Fruit fly (Drosophila melanogaster) whole organism, prepupa: ENCODE data around the gene Pldn.

Source experiments
- Blimp-1 ChIP-seq: fragments of 200-800 bp; sonication (Bioruptor generic); optimal IDR thresholded peaks from 3 replicates; lab custom pipeline; 2017; ENCODE audit warnings: missing biosample characterization, missing genetic modification characterization, mild to moderate bottlenecking, moderate library complexity, missing genetic modification reagents
- CG10631 ChIP-seq: fragments of 200-800 bp; sonication (Bioruptor generic); optimal IDR thresholded peaks from 2 replicates; lab custom pipeline; 2016; ENCODE audit warnings: missing biosample characterization, missing genetic modification characterization
- CG11294 ChIP-seq: fragments of 200-800 bp; sonication (Bioruptor generic); IDR thresholded peaks from 2 replicates; pipeline ENCODE4 v1.3.6; 2022; ENCODE audit warnings: missing biosample characterization, missing genetic modification characterization
- CG11762 ChIP-seq: fragments of 200-800 bp; sonication (Bioruptor generic); optimal IDR thresholded peaks from 3 replicates; lab custom pipeline; 2016; ENCODE audit warnings: missing biosample characterization, missing genetic modification characterization; ENCODE audit not compliant: insufficient read depth
- CG11902 ChIP-seq: fragments of 200-800 bp; sonication (Bioruptor generic); optimal IDR thresholded peaks from 3 replicates; lab custom pipeline; 2016; ENCODE audit warnings: missing biosample characterization, missing genetic modification characterization
- CG15336 ChIP-seq: fragments of 200-800 bp; sonication (Bioruptor generic); IDR thresholded peaks from 2 replicates; pipeline ENCODE4 v1.3.6; 2022; ENCODE audit warnings: missing biosample characterization, missing genetic modification characterization
- CG1621 ChIP-seq: fragments of 200-800 bp; sonication (Bioruptor generic); optimal IDR thresholded peaks from 3 replicates; lab custom pipeline; 2018; ENCODE audit warnings: missing biosample characterization, mild to moderate bottlenecking, missing genetic modification characterization
- CG16779 ChIP-seq: fragments of 200-800 bp; sonication (Bioruptor generic); optimal IDR thresholded peaks from 3 replicates; lab custom pipeline; 2017; ENCODE audit warnings: missing biosample characterization, mild to moderate bottlenecking, missing genetic modification characterization
- CG31627 ChIP-seq: fragments of 200-800 bp; sonication (Bioruptor generic); optimal IDR thresholded peaks from 3 replicates; lab custom pipeline; 2016; ENCODE audit warnings: missing biosample characterization, missing genetic modification characterization
- CG32006 ChIP-seq: fragments of 200-800 bp; sonication (Bioruptor generic); optimal IDR thresholded peaks from 3 replicates; lab custom pipeline; 2017; ENCODE audit warnings: missing biosample characterization, mild to moderate bottlenecking, missing genetic modification characterization
- CG3919 ChIP-seq: fragments of 200-800 bp; sonication (Bioruptor generic); optimal IDR thresholded peaks from 3 replicates; lab custom pipeline; 2016; ENCODE audit warnings: missing biosample characterization, missing genetic modification characterization
- CG6163 ChIP-seq: fragments of 200-800 bp; sonication (Bioruptor generic); IDR thresholded peaks from 3 replicates; pipeline ENCODE4 v1.3.6; 2022; ENCODE audit warnings: missing biosample characterization, missing genetic modification characterization
- CG6792 ChIP-seq: fragments of 200-800 bp; sonication (Bioruptor generic); optimal IDR thresholded peaks from 3 replicates; lab custom pipeline; 2016; ENCODE audit warnings: missing biosample characterization, missing genetic modification characterization
- CG6808 ChIP-seq: fragments of 200-800 bp; sonication (Bioruptor generic); optimal IDR thresholded peaks from 3 replicates; lab custom pipeline; 2017; ENCODE audit warnings: missing biosample characterization, missing genetic modification characterization, mild to moderate bottlenecking, moderate library complexity, missing genetic modification reagents
- CG6854 ChIP-seq: fragments of 200-800 bp; sonication (Bioruptor generic); optimal IDR thresholded peaks from 2 replicates; lab custom pipeline; 2017; ENCODE audit warnings: missing biosample characterization, mild to moderate bottlenecking, missing genetic modification characterization
- CG7368 ChIP-seq: fragments of 200-800 bp; sonication (Bioruptor generic); optimal IDR thresholded peaks from 3 replicates; lab custom pipeline; 2016; ENCODE audit warnings: missing biosample characterization, missing genetic modification characterization
- CG8119 ChIP-seq: fragments of 200-800 bp; sonication (Bioruptor generic); IDR thresholded peaks from 3 replicates; pipeline ENCODE4 v1.3.6; 2022; ENCODE audit warnings: missing biosample characterization, missing genetic modification characterization
- CG8319 ChIP-seq: fragments of 200-800 bp; sonication (Bioruptor generic); optimal IDR thresholded peaks from 3 replicates; lab custom pipeline; 2016; ENCODE audit warnings: missing biosample characterization, missing genetic modification characterization
- CG8632 ChIP-seq: fragments of 200-800 bp; sonication (Bioruptor generic); optimal IDR thresholded peaks from 3 replicates; lab custom pipeline; 2016; ENCODE audit warnings: missing biosample characterization, missing genetic modification characterization
- CG9139 ChIP-seq: fragments of 200-800 bp; sonication (Bioruptor generic); optimal IDR thresholded peaks from 3 replicates; lab custom pipeline; 2017; ENCODE audit warnings: missing biosample characterization, mild to moderate bottlenecking, missing genetic modification characterization
- Eip75B ChIP-seq: fragments of 200-800 bp; sonication (Bioruptor generic); optimal IDR thresholded peaks from 3 replicates; lab custom pipeline; 2016; ENCODE audit warnings: missing biosample characterization, missing genetic modification characterization
- Eip78C ChIP-seq: fragments of 200-800 bp; sonication (Bioruptor generic); peaks from one replicate; lab custom pipeline; 2016; ENCODE audit warnings: missing biosample characterization, missing genetic modification characterization
- Eip93F ChIP-seq: fragments of 200-800 bp; sonication (Bioruptor generic); optimal IDR thresholded peaks from 2 replicates; lab custom pipeline; 2016; ENCODE audit warnings: missing biosample characterization, mild to moderate bottlenecking, missing genetic modification characterization
- Ets96B ChIP-seq: fragments of 200-800 bp; optimal IDR thresholded peaks from 2 replicates; lab custom pipeline; 2019; ENCODE audit warnings: missing biosample characterization, mild to moderate bottlenecking, missing genetic modification characterization, moderate library complexity
- Gug ChIP-seq: fragments of 200-800 bp; sonication (Bioruptor generic); IDR thresholded peaks from 2 replicates; pipeline ENCODE4 v1.3.6; 2022; ENCODE audit warnings: missing biosample characterization, missing genetic modification characterization
- Hr38 ChIP-seq: sonication (Bioruptor generic); optimal IDR thresholded peaks from 2 replicates; lab custom pipeline; 2016; ENCODE audit warnings: missing biosample characterization, missing genetic modification characterization
- Hr39 ChIP-seq: fragments of 200-800 bp; sonication (Bioruptor generic); optimal IDR thresholded peaks from 2 replicates; lab custom pipeline; 2016; ENCODE audit warnings: missing biosample characterization, missing genetic modification characterization
- Hr4 ChIP-seq: fragments of 200-800 bp; sonication (Bioruptor generic); optimal IDR thresholded peaks from 3 replicates; lab custom pipeline; 2016; ENCODE audit warnings: missing biosample characterization, missing genetic modification characterization
- Lpt ChIP-seq: fragments of 200-800 bp; sonication (Bioruptor generic); optimal IDR thresholded peaks from 3 replicates; lab custom pipeline; 2016; ENCODE audit warnings: missing biosample characterization, missing genetic modification characterization
- Met ChIP-seq: fragments of 200-800 bp; sonication (Bioruptor generic); optimal IDR thresholded peaks from 3 replicates; lab custom pipeline; 2016; ENCODE audit warnings: missing biosample characterization, missing genetic modification characterization
- OdsH ChIP-seq: fragments of 200-800 bp; sonication (Bioruptor generic); optimal IDR thresholded peaks from 3 replicates; lab custom pipeline; 2016; ENCODE audit warnings: missing biosample characterization, missing genetic modification characterization
- Sox14 ChIP-seq: fragments of 200-800 bp; sonication (Bioruptor generic); optimal IDR thresholded peaks from 3 replicates; lab custom pipeline; 2016; ENCODE audit warnings: missing biosample characterization, missing genetic modification characterization
- Sox15 ChIP-seq: fragments of 200-800 bp; sonication (Bioruptor generic); optimal IDR thresholded peaks from 3 replicates; lab custom pipeline; 2016; ENCODE audit warnings: missing biosample characterization, missing genetic modification characterization
- achi ChIP-seq: fragments of 200-800 bp; sonication (Bioruptor generic); optimal IDR thresholded peaks from 3 replicates; lab custom pipeline; 2016; ENCODE audit warnings: missing biosample characterization, missing genetic modification characterization
- acj6 ChIP-seq: fragments of 200-800 bp; sonication (Bioruptor generic); optimal IDR thresholded peaks from 3 replicates; lab custom pipeline; 2016; ENCODE audit warnings: missing biosample characterization, missing genetic modification characterization
- dac ChIP-seq: fragments of 200-800 bp; sonication (Bioruptor generic); optimal IDR thresholded peaks from 2 replicates; lab custom pipeline; 2017; ENCODE audit warnings: missing biosample characterization, mild to moderate bottlenecking, missing genetic modification characterization
- eg ChIP-seq: fragments of 200-800 bp; sonication (Bioruptor generic); IDR thresholded peaks from 3 replicates; pipeline ENCODE4 v1.3.6; 2022; ENCODE audit warnings: missing biosample characterization, missing genetic modification characterization
- esn ChIP-seq: fragments of 200-800 bp; sonication (Bioruptor generic); optimal IDR thresholded peaks from 2 replicates; lab custom pipeline; 2016; ENCODE audit warnings: missing biosample characterization, mild to moderate bottlenecking, missing genetic modification characterization, moderate library complexity
- fd59A ChIP-seq: fragments of 200-800 bp; sonication (Bioruptor generic); optimal IDR thresholded peaks from 2 replicates; lab custom pipeline; 2017; ENCODE audit warnings: missing biosample characterization, mild to moderate bottlenecking, missing genetic modification characterization, missing genetic modification reagents
- fkh ChIP-seq: fragments of 200-800 bp; sonication (Bioruptor generic); optimal IDR thresholded peaks from 3 replicates; lab custom pipeline; 2017; ENCODE audit warnings: missing biosample characterization, mild to moderate bottlenecking, missing genetic modification characterization, moderate library complexity
- lz ChIP-seq: fragments of 200-800 bp; sonication (Bioruptor generic); optimal IDR thresholded peaks from 3 replicates; lab custom pipeline; 2016; ENCODE audit warnings: missing biosample characterization, missing genetic modification characterization
- net ChIP-seq: fragments of 200-800 bp; sonication (Bioruptor generic); optimal IDR thresholded peaks from 3 replicates; lab custom pipeline; 2016; ENCODE audit warnings: missing biosample characterization, missing genetic modification characterization
- pdm3 ChIP-seq: fragments of 200-800 bp; sonication (Bioruptor generic); optimal IDR thresholded peaks from 3 replicates; lab custom pipeline; 2016; ENCODE audit warnings: missing biosample characterization, missing genetic modification characterization
- salr ChIP-seq, 2 experiments: fragments of 200-800 bp; sonication (Bioruptor generic); optimal IDR thresholded peaks; 3 replicates each; lab custom pipeline; 2016 to 2018; ENCODE audit warnings: missing biosample characterization in 2 of 2, missing genetic modification characterization in 2 of 2, mild to moderate bottlenecking in 1 of 2
- spab ChIP-seq: fragments of 200-800 bp; sonication (Bioruptor generic); optimal IDR thresholded peaks from 2 replicates; lab custom pipeline; 2017; ENCODE audit warnings: missing biosample characterization, mild to moderate bottlenecking, missing genetic modification characterization, missing genetic modification reagents
- ss ChIP-seq, 2 experiments: fragments of 200-800 bp; sonication (Bioruptor generic); optimal IDR thresholded peaks; 2 replicates in 1 of 2; 3 replicates in 1 of 2; lab custom pipeline; 2017 to 2018; ENCODE audit warnings: mild to moderate bottlenecking in 2 of 2, missing biosample characterization in 2 of 2, missing genetic modification characterization in 2 of 2, moderate library complexity in 1 of 2
- svp ChIP-seq: fragments of 200-800 bp; sonication (Bioruptor generic); peaks from one replicate; lab custom pipeline; 2016; ENCODE audit warnings: missing biosample characterization, missing genetic modification characterization
- topi ChIP-seq: fragments of 200-800 bp; sonication (Bioruptor generic); optimal IDR thresholded peaks from 3 replicates; lab custom pipeline; 2016; ENCODE audit warnings: missing biosample characterization, missing genetic modification characterization
- vri ChIP-seq: fragments of 200-800 bp; sonication (Bioruptor generic); optimal IDR thresholded peaks from 3 replicates; lab custom pipeline; 2016; ENCODE audit warnings: missing biosample characterization, mild to moderate bottlenecking, missing genetic modification characterization

Gene Pldn

DNA sequence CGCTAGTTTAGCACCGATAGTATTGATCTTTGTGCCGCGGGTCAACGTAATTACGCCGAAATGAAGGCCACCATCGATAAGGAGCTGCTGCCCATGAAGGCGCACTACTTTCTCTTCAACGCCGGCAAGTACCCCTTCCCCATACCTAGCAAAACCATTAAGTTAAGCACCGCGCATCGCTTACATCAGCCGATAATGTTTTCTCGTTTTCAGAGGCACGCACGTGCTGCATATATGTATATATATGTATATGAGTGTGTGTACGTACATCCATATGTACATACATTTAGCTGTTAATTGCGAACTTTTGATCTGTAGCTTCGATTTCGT is 6.7 kb downstream of the Pldn start:
- TF ChIP-seq Eip75B (GFP tag; lab: Kevin White, UChicago) (no peak), vri (peak; percentile 22)

- peak; percentile 90 for TF ChIP-seq Eip78C
- peak; percentile 76 for TF ChIP-seq CG16779 (tag; lab: Kevin White, UChicago)
- peak; percentile 70; the same call in 2 of the 3 replicates for TF ChIP-seq CG8119 (GFP tag; lab: Robert Waterston, UW)
- peak; percentile 57 for TF ChIP-seq CG10631 (GFP tag; lab: Kevin White, UChicago)
- peak; percentile 89 for TF ChIP-seq svp
- TF ChIP-seq vri = peak; percentile 76
- TF ChIP-seq lz = peak; percentile 74
- no peak for TF ChIP-seq pdm3 (GFP tag; lab: Kevin White, UChicago)
- TF ChIP-seq dac (GFP tag; lab: Kevin White, UChicago) = peak; percentile 18
- peak; percentile 46 for TF ChIP-seq Lpt
- no peak for TF ChIP-seq CG11294 (GFP tag; lab: Robert Waterston, UW)
- TF ChIP-seq CG8319 = no peak
- peak; percentile 68 for TF ChIP-seq acj6
- TF ChIP-seq CG11762 = no peak
- TF ChIP-seq Sox15 = no peak
- peak; percentile 96 for TF ChIP-seq fkh (GFP tag; lab: Kevin White, UChicago)
- peak; percentile 68 for TF ChIP-seq net
- no peak for TF ChIP-seq CG3919
- peak; percentile 76 for TF ChIP-seq achi
- TF ChIP-seq Sox14 (GFP tag; lab: Kevin White, UChicago) = peak; percentile 74
- peak; percentile 33 for TF ChIP-seq Ets96B (tag; lab: Kevin White, UChicago)
- no peak for TF ChIP-seq CG32006 (GFP tag; lab: Kevin White, UChicago)
- peak; percentile 84 for TF ChIP-seq esn (GFP tag; lab: Kevin White, UChicago)
- no peak for TF ChIP-seq Hr39 (GFP tag; lab: Kevin White, UChicago)
- peak in 1 of 2 experiments; percentile 59 for TF ChIP-seq salr (GFP tag; optimal IDR thresholded peaks at IDR 0.05; lab: Kevin White, UChicago)
- peak; percentile 25; the same call in 1 of the 2 replicates for TF ChIP-seq Gug (GFP tag; lab: Robert Waterston, UW)
- TF ChIP-seq eg (GFP tag; lab: Robert Waterston, UW) = no peak; the same call in 1 of the 3 replicates
- peak; percentile 11 for TF ChIP-seq topi (GFP tag; lab: Kevin White, UChicago)
- peak; percentile 80 for TF ChIP-seq Hr4
- TF ChIP-seq CG6792 (GFP tag; lab: Kevin White, UChicago) = peak; percentile 57
- TF ChIP-seq Met (GFP tag; lab: Kevin White, UChicago) = peak; percentile 70
- peak; percentile 77 for TF ChIP-seq Eip75B (GFP tag; lab: Kevin White, UChicago)
- peak; percentile 20 to 56 for TF ChIP-seq ss (GFP tag; optimal IDR thresholded peaks at IDR 0.05; lab: Kevin White, UChicago)
- TF ChIP-seq spab (GFP tag; lab: Kevin White, UChicago) = no peak
- peak; percentile 53 for TF ChIP-seq CG8632 (GFP tag; lab: Kevin White, UChicago)
- no peak for TF ChIP-seq Blimp-1 (GFP tag; lab: Kevin White, UChicago)
- peak; percentile 63 for TF ChIP-seq CG31627 (GFP tag; lab: Kevin White, UChicago)
- no peak for TF ChIP-seq Hr38
- TF ChIP-seq CG15336 (GFP tag; lab: Robert Waterston, UW) = peak; percentile 63; the same call in 1 of the 2 replicates
- peak; percentile 3 for TF ChIP-seq CG11902 (GFP tag; lab: Kevin White, UChicago)
- no peak for TF ChIP-seq CG7368 (GFP tag; lab: Kevin White, UChicago)
- peak; percentile 66 for TF ChIP-seq CG6808 (GFP tag; lab: Kevin White, UChicago)
- TF ChIP-seq CG6163 (GFP tag; lab: Robert Waterston, UW) = peak; percentile 82
- no peak for TF ChIP-seq CG6854 (GFP tag; lab: Kevin White, UChicago)
- TF ChIP-seq OdsH (GFP tag; lab: Kevin White, UChicago) = peak; percentile 71
- peak; percentile 24 for TF ChIP-seq Eip93F
- peak; percentile 53 for TF ChIP-seq CG1621
- peak; percentile 7 for TF ChIP-seq fd59A (GFP tag; lab: Kevin White, UChicago)
- peak; percentile 12 for TF ChIP-seq CG9139
These were observed 7.2 kb downstream of the Pldn start, which contains the start of gene Sugb for dm6 chr3L:11683819-11684521. Gene Sugb, plus strand, starts transcription at chr3L:11683980.
